Worm (Caenorhabditis elegans) whole organism, L2 larva: ENCODE measurements around the gene vps-24.

ENCODE experiments used
- F13H6.1 ChIP-seq: sonication (generic microtip); optimal IDR thresholded peaks from 2 replicates; lab custom pipeline; 2016; ENCODE audit warnings: missing genetic modification characterization, missing compliant biosample characterization
- Y55F3AM.14 ChIP-seq: fragments of 200-800 bp; sonication (Bioruptor generic); optimal IDR thresholded peaks from 2 replicates; lab custom pipeline; 2018; ENCODE audit warnings: mild to moderate bottlenecking, missing genetic modification characterization, missing compliant biosample characterization
- ZK546.5 ChIP-seq: sonication (generic microtip); optimal IDR thresholded peaks from 2 replicates; lab custom pipeline; 2017; ENCODE audit warnings: missing biosample characterization, missing genetic modification characterization
- aly-2 ChIP-seq: fragments of 150-350 bp; optimal IDR thresholded peaks from 2 replicates; lab custom pipeline; 2014; ENCODE audit warnings: missing biosample characterization, missing genetic modification characterization
- blmp-1 ChIP-seq: sonication (generic microtip); optimal IDR thresholded peaks from 2 replicates; lab custom pipeline; 2017; ENCODE audit warnings: missing genetic modification characterization, mild to moderate bottlenecking, missing compliant biosample characterization, antibody characterized with exemption, moderate library complexity; ENCODE audit not compliant: insufficient read depth
- ceh-16 ChIP-seq: fragments of 150-350 bp; optimal IDR thresholded peaks from 2 replicates; lab custom pipeline; 2014; ENCODE audit warnings: missing biosample characterization, missing genetic modification characterization
- ceh-82 ChIP-seq: fragments of 150-350 bp; optimal IDR thresholded peaks from 2 replicates; lab custom pipeline; 2014; ENCODE audit warnings: missing biosample characterization, missing genetic modification characterization
- crh-2 ChIP-seq: sonication (generic microtip); optimal IDR thresholded peaks from 2 replicates; lab custom pipeline; 2017; ENCODE audit warnings: missing biosample characterization, missing genetic modification characterization
- elt-1 ChIP-seq: fragments of 150-350 bp; optimal IDR thresholded peaks from 2 replicates; lab custom pipeline; 2014; ENCODE audit warnings: missing biosample characterization, missing genetic modification characterization
- fos-1 ChIP-seq: fragments of 150-350 bp; optimal IDR thresholded peaks from 2 replicates; lab custom pipeline; 2014; ENCODE audit warnings: missing biosample characterization, missing genetic modification characterization
- gmeb-1 ChIP-seq: fragments of 150-350 bp; optimal IDR thresholded peaks from 2 replicates; lab custom pipeline; 2014; ENCODE audit warnings: missing biosample characterization, missing genetic modification characterization
- lin-11 ChIP-seq: fragments of 150-350 bp; sonication (generic microtip); optimal IDR thresholded peaks from 2 replicates; lab custom pipeline; 2014; ENCODE audit warnings: missing biosample characterization, missing genetic modification characterization, inconsistent platforms, mixed read lengths
- lin-13 ChIP-seq: fragments of 150-350 bp; optimal IDR thresholded peaks from 2 replicates; lab custom pipeline; 2014; ENCODE audit warnings: missing biosample characterization, missing genetic modification reagents, missing genetic modification characterization
- lin-39 ChIP-seq: fragments of 150-350 bp; optimal IDR thresholded peaks from 2 replicates; lab custom pipeline; 2014; ENCODE audit warnings: missing biosample characterization, missing genetic modification reagents, missing genetic modification characterization
- lsy-2 ChIP-seq, 2 experiments: fragments of 150-350 bp in 1 of 2; sonication (generic microtip) in 1 of 2; optimal IDR thresholded peaks; 2 replicates each; lab custom pipeline; 2014 to 2017; ENCODE audit warnings: missing biosample characterization in 2 of 2, missing genetic modification characterization in 2 of 2
- mab-5 ChIP-seq: fragments of 150-350 bp; optimal IDR thresholded peaks from 2 replicates; lab custom pipeline; 2014; ENCODE audit warnings: missing biosample characterization, missing genetic modification characterization
- mbf-1 ChIP-seq: sonication (generic microtip); optimal IDR thresholded peaks from 2 replicates; lab custom pipeline; 2017; ENCODE audit warnings: missing biosample characterization, missing genetic modification characterization
- mdl-1 ChIP-seq, 2 experiments: fragments of 150-350 bp in 1 of 2; sonication (generic microtip) in 1 of 2; optimal IDR thresholded peaks; 2 replicates each; lab custom pipeline; 2017; ENCODE audit warnings: missing biosample characterization in 2 of 2, missing genetic modification characterization in 2 of 2
- nhr-11 ChIP-seq: fragments of 150-350 bp; optimal IDR thresholded peaks from 2 replicates; lab custom pipeline; 2014; ENCODE audit warnings: missing biosample characterization, missing genetic modification characterization
- nhr-12 ChIP-seq: fragments of 150-350 bp; optimal IDR thresholded peaks from 2 replicates; lab custom pipeline; 2014; ENCODE audit warnings: missing biosample characterization, missing genetic modification characterization
- nhr-21 ChIP-seq: fragments of 150-350 bp; optimal IDR thresholded peaks from 2 replicates; lab custom pipeline; 2014; ENCODE audit warnings: missing biosample characterization, missing genetic modification characterization
- nhr-25 ChIP-seq: fragments of 150-350 bp; sonication (generic microtip); optimal IDR thresholded peaks from 3 replicates; lab custom pipeline; 2014; ENCODE audit warnings: missing biosample characterization, missing genetic modification characterization
- nhr-6 ChIP-seq: fragments of 150-350 bp; optimal IDR thresholded peaks from 2 replicates; lab custom pipeline; 2014; ENCODE audit warnings: missing biosample characterization, missing genetic modification characterization
- nhr-77 ChIP-seq: fragments of 150-350 bp; optimal IDR thresholded peaks from 2 replicates; lab custom pipeline; 2014; ENCODE audit warnings: missing biosample characterization, missing genetic modification characterization
- peb-1 ChIP-seq: fragments of 150-350 bp; optimal IDR thresholded peaks from 2 replicates; lab custom pipeline; 2014; ENCODE audit warnings: missing biosample characterization, missing genetic modification characterization
- sem-4 ChIP-seq: fragments of 150-350 bp; optimal IDR thresholded peaks from 2 replicates; lab custom pipeline; 2014; ENCODE audit warnings: missing biosample characterization, missing genetic modification reagents, missing genetic modification characterization
- sma-9 ChIP-seq, 2 experiments: fragments of 150-350 bp in 1 of 2; sonication (generic microtip) in 1 of 2; optimal IDR thresholded peaks; 2 replicates each; lab custom pipeline; 2014 to 2016; ENCODE audit warnings: missing genetic modification characterization in 2 of 2, mild to moderate bottlenecking in 1 of 2, missing biosample characterization in 1 of 2, missing compliant biosample characterization in 1 of 2, missing genetic modification reagents in 1 of 2, moderate library complexity in 1 of 2
- snpc-4 ChIP-seq: fragments of 150-350 bp; optimal IDR thresholded peaks from 2 replicates; lab custom pipeline; 2014; ENCODE audit warnings: missing biosample characterization, missing genetic modification characterization
- unc-39 ChIP-seq: fragments of 150-350 bp; optimal IDR thresholded peaks from 2 replicates; lab custom pipeline; 2014; ENCODE audit warnings: missing biosample characterization, missing genetic modification characterization
- unc-55 ChIP-seq: fragments of 150-350 bp; sonication (generic microtip); optimal IDR thresholded peaks from 3 replicates; lab custom pipeline; 2014; ENCODE audit warnings: missing biosample characterization, missing genetic modification reagents, missing genetic modification characterization
- unc-62 ChIP-seq: fragments of 150-350 bp; optimal IDR thresholded peaks from 2 replicates; lab custom pipeline; 2014; ENCODE audit warnings: missing biosample characterization, missing genetic modification reagents, missing genetic modification characterization
- zag-1 ChIP-seq: fragments of 150-350 bp; optimal IDR thresholded peaks from 2 replicates; lab custom pipeline; 2014; ENCODE audit warnings: missing biosample characterization, missing genetic modification characterization
- ztf-1 ChIP-seq: fragments of 200-800 bp; sonication (Bioruptor generic); conservative IDR thresholded peaks from 2 replicates; pipeline ENCODE4 v1.3.6; 2022; ENCODE audit warnings: missing genetic modification characterization, missing compliant biosample characterization
- ztf-11 ChIP-seq: sonication (generic microtip); optimal IDR thresholded peaks from 2 replicates; lab custom pipeline; 2017; ENCODE audit warnings: missing biosample characterization, missing genetic modification characterization
- ztf-4 ChIP-seq: fragments of 150-350 bp; optimal IDR thresholded peaks from 2 replicates; lab custom pipeline; 2014; ENCODE audit warnings: missing biosample characterization, missing genetic modification characterization

Gene vps-24

DNA sequence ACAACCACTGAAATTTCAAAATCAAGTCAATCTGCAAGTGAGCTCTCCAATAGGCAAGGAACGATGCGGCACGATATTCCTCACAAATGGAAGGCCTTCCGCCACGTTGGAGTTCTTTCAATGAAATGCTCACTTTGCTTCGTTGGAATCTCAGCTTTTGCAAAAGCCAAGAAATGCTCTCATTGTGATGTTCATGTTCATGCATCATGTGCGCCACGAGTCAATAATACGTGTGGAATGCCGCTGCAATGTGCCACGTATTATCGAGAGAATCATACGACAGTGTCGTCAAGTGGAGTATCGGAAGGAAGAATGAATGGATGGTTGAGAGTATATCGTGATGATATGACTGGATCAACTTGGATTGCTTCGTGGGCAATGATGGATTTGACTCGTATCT, 8.1 kb downstream of the vps-24 start:
- TF ChIP-seq mab-5 = no peak
- no peak for TF ChIP-seq lin-11 (tag; lab: Kevin White, UChicago)
- TF ChIP-seq nhr-6 (tag; lab: Kevin White, UChicago) = no peak
- no peak for TF ChIP-seq ceh-82 (tag; lab: Kevin White, UChicago)
- TF ChIP-seq unc-39 (tag; lab: Kevin White, UChicago) = no peak
- no peak for TF ChIP-seq zag-1 (tag; lab: Kevin White, UChicago)
- no peak for TF ChIP-seq nhr-25 (tag; lab: Kevin White, UChicago)
- TF ChIP-seq F13H6.1 (tag; lab: Kevin White, UChicago) = no peak
- no peak for TF ChIP-seq nhr-77 (tag; lab: Kevin White, UChicago)
- TF ChIP-seq ztf-4 (tag; lab: Kevin White, UChicago) = no peak
- no peak for TF ChIP-seq unc-62 (GFP tag; lab: Kevin White, UChicago)
- TF ChIP-seq ZK546.5 (tag; lab: Kevin White, UChicago) = no peak
- TF ChIP-seq gmeb-1 (tag; lab: Kevin White, UChicago) = no peak
- TF ChIP-seq lsy-2 (tag; optimal IDR thresholded peaks at IDR 0.05; lab: Kevin White, UChicago) = no peak
- TF ChIP-seq, all 48 proteins: peak for 0

ce11 chrII:5003660-5004059, 9.9 kb downstream of the vps-24 start, which contains the start of gene F59A6.10:
Gene F59A6.10 (plus strand): TSS chrII:5003960.
- TF ChIP-seq nhr-11 (tag; lab: Kevin White, UChicago) (no peak), gmeb-1 (tag; lab: Kevin White, UChicago) (no peak), lsy-2 (tag; optimal IDR thresholded peaks at IDR 0.05; lab: Kevin White, UChicago) (no peak), F13H6.1 (tag; lab: Kevin White, UChicago) (no peak)

- TF ChIP-seq sma-9 (GFP tag; optimal IDR thresholded peaks at IDR 0.05; lab: Kevin White, UChicago) = no peak
- TF ChIP-seq sma-9 (tag; optimal IDR thresholded peaks at IDR 0.05; lab: Kevin White, UChicago) = no peak
- no peak for TF ChIP-seq Y55F3AM.14 (GFP tag; lab: Kevin White, UChicago)
- no peak for TF ChIP-seq aly-2 (tag; lab: Kevin White, UChicago)
- TF ChIP-seq unc-55 (GFP tag; lab: Kevin White, UChicago) = no peak
- TF ChIP-seq nhr-6 (tag; lab: Kevin White, UChicago) = no peak
- TF ChIP-seq fos-1 (tag; lab: Kevin White, UChicago) = no peak
- no peak for TF ChIP-seq lin-11 (tag; lab: Kevin White, UChicago)
- TF ChIP-seq ceh-82 (tag; lab: Kevin White, UChicago) = no peak
- no peak for TF ChIP-seq snpc-4 (tag; lab: Kevin White, UChicago)
- TF ChIP-seq ceh-16 = no peak
- no peak for TF ChIP-seq sem-4
- TF ChIP-seq mbf-1 (tag; lab: Kevin White, UChicago) = no peak
- no peak for TF ChIP-seq ztf-11 (tag; lab: Kevin White, UChicago)
- no peak for TF ChIP-seq mdl-1 (tag; optimal IDR thresholded peaks at IDR 0.05; lab: Kevin White, UChicago)
- no peak for TF ChIP-seq nhr-12 (tag; lab: Kevin White, UChicago)
- no peak for TF ChIP-seq ztf-4 (tag; lab: Kevin White, UChicago)
- TF ChIP-seq ztf-1 = no peak
Observed at ce11 chrII:5004781-5005180, 11.0 kb downstream of the vps-24 start, which contains the start of gene F59A6.4. Gene F59A6.4 (plus strand): TSS chrII:5005081.

- TF ChIP-seq crh-2 (tag; lab: Kevin White, UChicago) (no peak), ceh-82 (tag; lab: Kevin White, UChicago) (no peak), ztf-4 (tag; lab: Kevin White, UChicago) (no peak), mdl-1 (tag; optimal IDR thresholded peaks at IDR 0.05; lab: Kevin White, UChicago) (no peak), peb-1 (tag; lab: Kevin White, UChicago) (no peak), blmp-1 (no peak), lin-11 (tag; lab: Kevin White, UChicago) (no peak)
Observed at ce11 chrII:5008033-5008432, 14.2 kb downstream of the vps-24 start, which contains the start of gene F59A6.3. Gene F59A6.3 (plus strand): TSS chrII:5008333.

ce11 chrII:5011978-5012377, 18.2 kb downstream of the vps-24 start, which contains the start of gene F59A6.12:
Gene F59A6.12 (minus strand): TSS chrII:5012078.
- no peak for TF ChIP-seq ztf-11 (tag; lab: Kevin White, UChicago)

ce11 chrII:5014399-5014798, 20.6 kb downstream of the vps-24 start, which contains the start of gene F59A6.2:
Gene F59A6.2 (plus strand): TSS chrII:5014699.
- TF ChIP-seq lin-13 (GFP tag; lab: Kevin White, UChicago) (no peak), nhr-77 (tag; lab: Kevin White, UChicago) (no peak), nhr-21 (tag; lab: Kevin White, UChicago) (no peak), ceh-82 (tag; lab: Kevin White, UChicago) (no peak), lin-39 (no peak), elt-1 (tag; lab: Kevin White, UChicago) (no peak), ceh-16 (no peak)
